Worm (Caenorhabditis elegans) whole organism, young adult: ENCODE data around the gene prdx-2.

Experiments used
- aptf-3 ChIP-seq: fragments of 200-800 bp; sonication (Bioruptor generic); IDR thresholded peaks from 2 replicates; pipeline ENCODE4 v1.3.6; 2022; ENCODE audit warnings: missing genetic modification characterization, missing compliant biosample characterization
- chd-7 ChIP-seq: sonication (generic microtip); optimal IDR thresholded peaks from 2 replicates; lab custom pipeline; 2016; ENCODE audit warnings: mild to moderate bottlenecking, missing genetic modification characterization, moderate library complexity, missing compliant biosample characterization
- ztf-26 ChIP-seq: sonication (generic microtip); optimal IDR thresholded peaks from 2 replicates; lab custom pipeline; 2017; ENCODE audit warnings: missing genetic modification characterization, missing compliant biosample characterization

- TF ChIP-seq aptf-3 (peak; percentile 98), ztf-26 (tag; lab: Kevin White, UChicago) (peak; percentile 61), chd-7 (peak; percentile 76)
These were observed 24.4 kb upstream of the prdx-2 start for ce11 chrII:5353642-5354041.
